Fruit fly (Drosophila melanogaster) whole organism, adult: ENCODE results near the gene Cpr100A.

Source experiments
- CG11617 ChIP-seq: fragments of 200-800 bp; sonication (Bioruptor generic); optimal IDR thresholded peaks from 2 replicates; lab custom pipeline; 2017; ENCODE audit warnings: mild to moderate bottlenecking, missing biosample characterization, missing genetic modification reagents, missing genetic modification characterization
- CG12768 ChIP-seq: fragments of 200-800 bp; sonication (Bioruptor generic); optimal IDR thresholded peaks from 2 replicates; lab custom pipeline; 2017; ENCODE audit warnings: missing biosample characterization, missing genetic modification characterization, mild to moderate bottlenecking, moderate library complexity, missing genetic modification reagents
- CG14711 ChIP-seq: fragments of 200-800 bp; sonication (Bioruptor generic); optimal IDR thresholded peaks from 2 replicates; lab custom pipeline; 2018; ENCODE audit warnings: missing biosample characterization, mild to moderate bottlenecking, missing genetic modification characterization, moderate library complexity
- CG1620 ChIP-seq: fragments of 200-800 bp; sonication (Bioruptor generic); optimal IDR thresholded peaks from 2 replicates; lab custom pipeline; 2016; ENCODE audit warnings: missing biosample characterization, missing genetic modification characterization
- CG33017 ChIP-seq: fragments of 200-800 bp; sonication (Bioruptor generic); optimal IDR thresholded peaks from 2 replicates; lab custom pipeline; 2018; ENCODE audit warnings: missing biosample characterization, mild to moderate bottlenecking, missing genetic modification characterization, moderate library complexity
- CG5204 ChIP-seq: fragments of 200-800 bp; sonication (Bioruptor generic); optimal IDR thresholded peaks from 2 replicates; lab custom pipeline; 2016; ENCODE audit warnings: missing biosample characterization, missing genetic modification characterization
- CG7045 ChIP-seq: fragments of 200-800 bp; sonication (Bioruptor generic); optimal IDR thresholded peaks from 2 replicates; lab custom pipeline; 2017; ENCODE audit warnings: missing biosample characterization, mild to moderate bottlenecking, missing genetic modification characterization
- CG7101 ChIP-seq: fragments of 200-800 bp; sonication (Bioruptor generic); optimal IDR thresholded peaks from 2 replicates; lab custom pipeline; 2018; ENCODE audit warnings: missing biosample characterization, mild to moderate bottlenecking, missing genetic modification characterization, moderate library complexity
- Clk ChIP-seq: fragments of 200-800 bp; sonication (Bioruptor generic); optimal IDR thresholded peaks from 2 replicates; lab custom pipeline; 2017; ENCODE audit warnings: missing biosample characterization, missing genetic modification characterization
- Crg-1 ChIP-seq: fragments of 200-800 bp; sonication (Bioruptor generic); optimal IDR thresholded peaks from 2 replicates; lab custom pipeline; 2016; ENCODE audit warnings: missing biosample characterization, missing genetic modification characterization
- Hr96 ChIP-seq: fragments of 200-800 bp; sonication (Bioruptor generic); optimal IDR thresholded peaks from 2 replicates; lab custom pipeline; 2016; ENCODE audit warnings: missing biosample characterization, missing genetic modification characterization
- Mnt ChIP-seq: fragments of 200-800 bp; sonication (Bioruptor generic); optimal IDR thresholded peaks from 2 replicates; lab custom pipeline; 2016; ENCODE audit warnings: missing biosample characterization, mild to moderate bottlenecking, missing genetic modification characterization
- bab1 ChIP-seq: fragments of 200-800 bp; sonication (Bioruptor generic); optimal IDR thresholded peaks from 3 replicates; lab custom pipeline; 2019; ENCODE audit warnings: missing biosample characterization, mild to moderate bottlenecking, missing genetic modification characterization, moderate library complexity
- cic ChIP-seq: fragments of 200-800 bp; sonication (Bioruptor generic); optimal IDR thresholded peaks from 2 replicates; lab custom pipeline; 2017; ENCODE audit warnings: missing biosample characterization, mild to moderate bottlenecking, missing genetic modification characterization, moderate library complexity
- cnc ChIP-seq, 2 experiments: fragments of >200 bp; optimal IDR thresholded peaks; 2 replicates each; lab custom pipeline; 2017
- kay ChIP-seq: fragments of 200-800 bp; sonication (Bioruptor generic); peaks from one replicate; lab custom pipeline; 2016; ENCODE audit warnings: missing biosample characterization, missing genetic modification characterization, borderline replicate concordance
- ovo ChIP-seq: fragments of 200-800 bp; sonication (Bioruptor generic); optimal IDR thresholded peaks from 2 replicates; lab custom pipeline; 2016; ENCODE audit warnings: missing biosample characterization, missing genetic modification characterization
- pad ChIP-seq: fragments of 200-800 bp; sonication (Bioruptor generic); optimal IDR thresholded peaks from 3 replicates; lab custom pipeline; 2017; ENCODE audit warnings: missing biosample characterization, missing genetic modification characterization, mild to moderate bottlenecking, moderate library complexity, missing genetic modification reagents
- tj ChIP-seq: fragments of 200-800 bp; sonication (Bioruptor generic); optimal IDR thresholded peaks from 3 replicates; lab custom pipeline; 2017; ENCODE audit warnings: missing biosample characterization, mild to moderate bottlenecking, missing genetic modification characterization, moderate library complexity
- toe ChIP-seq: fragments of 200-800 bp; sonication (Bioruptor generic); optimal IDR thresholded peaks from 2 replicates; lab custom pipeline; 2016; ENCODE audit warnings: missing biosample characterization, missing genetic modification characterization

Cpr100A gene

DNA sequence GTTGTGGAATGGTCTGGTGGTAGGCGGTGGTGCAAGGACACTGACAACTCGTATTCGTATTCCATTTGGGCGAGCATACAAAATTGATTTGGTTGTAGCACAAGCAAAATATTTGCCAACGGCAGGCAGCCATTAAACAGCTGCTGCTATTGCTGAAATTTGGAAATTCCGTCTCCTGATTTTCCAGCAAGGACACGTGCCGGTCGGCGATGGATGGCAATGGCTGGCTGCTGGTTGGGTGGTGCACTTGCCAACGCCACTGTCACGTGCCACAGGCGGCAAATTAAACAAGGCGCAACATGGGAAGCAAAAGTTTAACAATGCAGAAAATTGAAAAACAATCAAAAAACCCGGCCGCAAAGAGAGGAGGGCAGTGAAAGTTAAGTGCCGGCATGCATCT, 36.7 kb downstream of the Cpr100A start:
- TF ChIP-seq cnc (optimal IDR thresholded peaks at IDR 0.05; lab: Kevin White, UChicago), result no peak

DNA sequence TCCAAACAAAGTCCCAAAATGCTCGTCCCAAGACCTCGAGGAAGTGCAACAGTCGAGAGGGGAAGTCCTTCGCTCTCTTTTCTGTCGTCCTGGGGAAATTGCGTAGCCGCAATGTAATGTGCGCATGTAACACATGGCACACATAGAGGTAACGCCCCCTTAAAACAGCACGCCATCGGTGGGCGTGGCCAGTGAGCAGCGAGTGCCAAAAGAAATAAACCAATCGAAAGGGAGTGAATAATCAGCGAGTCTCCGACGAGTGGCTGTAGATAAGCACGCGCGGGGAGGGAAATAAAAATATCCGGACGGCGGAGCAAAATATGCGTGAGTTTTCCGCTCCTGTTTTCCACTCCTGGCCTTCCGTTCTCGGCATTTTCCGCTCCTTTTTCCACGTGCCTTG, 41.7 kb downstream of the Cpr100A start:
- TF ChIP-seq CG14711 (tag; lab: Kevin White, UChicago) (no peak), pad (GFP tag; lab: Kevin White, UChicago) (peak; percentile 70)

DNA sequence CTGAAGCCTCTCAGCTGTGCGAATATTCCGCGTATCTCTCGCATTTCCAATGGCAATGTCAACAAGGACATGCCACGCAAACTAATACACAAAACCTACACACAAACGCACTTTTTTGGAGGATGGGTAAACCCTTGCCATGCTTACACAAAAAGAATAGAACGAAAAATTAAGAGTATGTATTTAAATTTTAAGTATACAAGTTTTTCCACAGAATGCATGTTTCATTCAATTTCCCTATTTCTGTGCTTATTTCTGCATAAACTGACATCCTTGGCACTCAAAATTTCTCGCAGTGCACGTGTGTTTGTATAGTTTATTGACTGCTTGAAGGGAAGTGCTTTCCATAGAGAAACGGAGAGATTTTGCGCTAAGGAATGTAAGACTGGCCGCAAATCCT, 42.5 kb downstream of the Cpr100A start:
- TF ChIP-seq bab1 (GFP tag; lab: Kevin White, UChicago) (no peak), tj (no peak), CG7101 (tag; lab: Kevin White, UChicago) (no peak)

DNA sequence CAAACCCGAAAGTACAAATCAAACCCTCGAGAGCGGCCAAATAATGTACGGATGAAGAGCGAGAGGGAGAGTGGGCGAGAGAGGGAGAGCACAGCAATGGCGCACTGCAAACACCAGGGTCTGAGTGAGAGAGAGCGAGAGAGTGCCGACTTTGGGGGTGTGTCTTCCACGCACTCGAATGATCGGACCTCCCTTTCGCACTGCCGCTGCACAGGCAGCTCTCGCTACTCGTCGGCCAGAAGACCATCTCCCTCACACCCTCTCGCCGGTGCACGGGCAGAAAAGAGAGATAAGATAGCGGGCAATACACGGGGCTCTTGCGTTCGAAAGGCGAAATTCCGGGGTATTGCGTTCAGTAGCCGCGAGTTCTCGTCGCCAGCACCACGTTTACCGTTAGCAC, 45.1 kb downstream of the Cpr100A start, which contains the start of gene Ptx1:
TSS of gene Ptx1 (plus strand) at position 353 of the 400 bp plus-strand sequence.
- TF ChIP-seq Mnt (GFP tag; lab: Kevin White, UChicago) (peak; percentile 29), pad (GFP tag; lab: Kevin White, UChicago) (peak; percentile 65), Hr96 (GFP tag; lab: Kevin White, UChicago) (no peak), cnc (optimal IDR thresholded peaks at IDR 0.05; lab: Kevin White, UChicago) (no peak), toe (GFP tag; lab: Kevin White, UChicago) (peak; percentile 1)

DNA sequence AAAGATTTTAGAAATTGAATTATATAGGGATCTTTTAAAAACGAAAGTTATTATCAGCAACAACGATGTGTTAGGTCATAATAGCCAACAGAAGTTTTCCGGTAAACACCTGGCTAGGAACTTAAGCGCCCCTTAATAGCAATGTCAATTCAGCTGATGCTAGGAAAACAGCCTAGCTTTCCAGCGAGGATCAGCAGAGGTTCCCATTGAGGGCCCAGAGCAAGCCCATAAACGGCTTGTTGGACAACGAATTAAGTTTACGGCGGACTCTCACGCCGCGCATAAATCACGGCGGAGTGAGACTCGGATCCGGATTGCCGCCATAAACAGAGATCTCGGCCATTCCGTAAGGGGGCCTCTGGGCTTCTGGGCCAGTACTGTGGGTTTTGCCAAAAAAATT, 46.4 kb downstream of the Cpr100A start:
- TF ChIP-seq cic (GFP tag; lab: Kevin White, UChicago) (peak; percentile 54), Crg-1 (GFP tag; lab: Kevin White, UChicago) (no peak), toe (GFP tag; lab: Kevin White, UChicago) (no peak), bab1 (GFP tag; lab: Kevin White, UChicago) (no peak), CG7101 (tag; lab: Kevin White, UChicago) (peak; percentile 38), CG7045 (GFP tag; lab: Kevin White, UChicago) (peak; percentile 62), CG14711 (tag; lab: Kevin White, UChicago) (no peak), CG5204 (GFP tag; lab: Kevin White, UChicago) (no peak), ovo (GFP tag; lab: Kevin White, UChicago) (no peak), Clk (GFP tag; lab: Kevin White, UChicago) (no peak), pad (GFP tag; lab: Kevin White, UChicago) (no peak), CG1620 (GFP tag; lab: Kevin White, UChicago) (no peak), tj (no peak), kay (GFP tag; lab: Kevin White, UChicago) (no peak), CG33017 (tag; lab: Kevin White, UChicago) (peak; percentile 29), cnc (optimal IDR thresholded peaks at IDR 0.05; lab: Kevin White, UChicago) (no peak), Mnt (GFP tag; lab: Kevin White, UChicago) (no peak), CG12768 (GFP tag; lab: Kevin White, UChicago) (peak; percentile 37), Hr96 (GFP tag; lab: Kevin White, UChicago) (no peak), CG11617 (GFP tag; lab: Kevin White, UChicago) (peak; percentile 39)

DNA sequence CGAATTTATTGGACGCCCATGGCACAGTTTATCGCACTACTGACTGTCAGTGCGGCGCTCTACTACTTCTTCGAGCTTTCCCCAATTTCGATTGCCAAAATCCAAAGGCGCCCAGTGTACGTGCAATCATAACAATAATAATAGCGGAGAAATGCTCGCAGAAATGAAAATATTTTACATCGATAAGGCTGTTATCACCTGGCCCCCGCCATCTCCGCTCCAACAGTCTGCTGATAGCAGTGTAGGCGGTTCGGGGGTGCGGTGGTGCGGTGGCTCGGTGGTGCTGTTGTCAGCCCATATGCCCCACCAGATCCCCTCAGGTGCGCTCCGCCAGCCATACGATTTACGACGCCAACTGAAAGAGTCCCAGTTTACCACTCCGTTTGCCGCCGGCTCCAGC, 47.9 kb downstream of the Cpr100A start:
- TF ChIP-seq cic (GFP tag; lab: Kevin White, UChicago), result no peak
- TF ChIP-seq cnc (optimal IDR thresholded peaks at IDR 0.05; lab: Kevin White, UChicago), result no peak
- TF ChIP-seq CG5204 (GFP tag; lab: Kevin White, UChicago), result no peak
- peak; percentile 14 for TF ChIP-seq pad (GFP tag; lab: Kevin White, UChicago)
- no peak for TF ChIP-seq Crg-1 (GFP tag; lab: Kevin White, UChicago)
- TF ChIP-seq tj, result peak; percentile 13
- no peak for TF ChIP-seq CG7045 (GFP tag; lab: Kevin White, UChicago)
- TF ChIP-seq CG11617 (GFP tag; lab: Kevin White, UChicago), result peak; percentile 28
- TF ChIP-seq Hr96 (GFP tag; lab: Kevin White, UChicago), result peak; percentile 5
- TF ChIP-seq Clk (GFP tag; lab: Kevin White, UChicago), result peak; percentile 28
- no peak for TF ChIP-seq Mnt (GFP tag; lab: Kevin White, UChicago)
- no peak for TF ChIP-seq ovo (GFP tag; lab: Kevin White, UChicago)
- no peak for TF ChIP-seq toe (GFP tag; lab: Kevin White, UChicago)
- TF ChIP-seq kay (GFP tag; lab: Kevin White, UChicago), result no peak

DNA sequence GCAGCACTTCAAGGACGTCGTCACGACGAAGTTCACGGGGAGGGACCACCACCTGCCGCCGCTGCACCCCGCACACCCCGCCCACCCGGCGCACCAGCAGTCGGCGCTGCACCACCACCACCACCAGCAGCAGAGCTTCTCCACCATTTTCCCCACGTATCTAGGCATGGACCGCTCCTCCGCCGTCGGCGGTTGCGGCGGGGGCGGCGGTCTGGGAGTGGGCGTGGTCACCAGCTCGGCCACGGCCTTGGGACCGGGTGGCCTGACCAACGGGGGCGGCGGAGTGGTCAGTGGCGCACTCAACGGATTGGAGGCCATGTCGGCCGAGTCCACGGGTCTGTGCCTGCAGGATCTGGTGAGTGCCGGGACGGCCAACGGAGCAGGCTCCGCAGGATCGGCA, 48.7 kb downstream of the Cpr100A start:
- TF ChIP-seq CG12768 (GFP tag; lab: Kevin White, UChicago), result no peak
- no peak for TF ChIP-seq cnc (optimal IDR thresholded peaks at IDR 0.05; lab: Kevin White, UChicago)
- TF ChIP-seq tj, result no peak
- TF ChIP-seq CG7045 (GFP tag; lab: Kevin White, UChicago), result no peak
- TF ChIP-seq Crg-1 (GFP tag; lab: Kevin White, UChicago), result no peak
- no peak for TF ChIP-seq ovo (GFP tag; lab: Kevin White, UChicago)
- no peak for TF ChIP-seq CG1620 (GFP tag; lab: Kevin White, UChicago)
- TF ChIP-seq kay (GFP tag; lab: Kevin White, UChicago), result no peak
- no peak for TF ChIP-seq CG5204 (GFP tag; lab: Kevin White, UChicago)
- TF ChIP-seq Hr96 (GFP tag; lab: Kevin White, UChicago), result no peak
- TF ChIP-seq CG33017 (tag; lab: Kevin White, UChicago), result no peak
- no peak for TF ChIP-seq CG7101 (tag; lab: Kevin White, UChicago)
- TF ChIP-seq bab1 (GFP tag; lab: Kevin White, UChicago), result no peak
- TF ChIP-seq CG11617 (GFP tag; lab: Kevin White, UChicago), result no peak
- no peak for TF ChIP-seq Mnt (GFP tag; lab: Kevin White, UChicago)
